Worm (Caenorhabditis elegans): ENCODE measurements around the gene mrp-6.
"Not testable (repeated sequence)": the region's sequence is repeated elsewhere in the genome, so short reads cannot be mapped to it uniquely, and the experiment has no call there.

DNA sequence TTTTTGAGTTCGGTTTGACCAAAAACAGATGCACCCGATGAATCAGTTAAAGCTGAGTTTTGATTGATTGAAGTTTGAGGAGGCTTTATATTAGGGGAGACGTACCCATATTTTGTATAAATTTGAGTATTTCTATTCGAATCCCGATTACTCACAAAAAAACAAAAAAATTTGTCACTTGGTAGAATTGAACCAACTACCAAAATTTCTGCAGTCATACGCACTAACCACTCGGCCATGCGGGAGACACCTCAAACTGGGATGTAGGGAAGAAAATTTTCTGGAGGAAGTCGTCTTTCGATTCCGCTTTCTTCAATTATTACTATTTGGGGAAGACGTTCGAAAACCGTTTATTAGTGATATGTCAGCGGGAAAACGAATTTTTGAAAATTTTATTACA lies 16.3 kb upstream of the mrp-6 start:
- not testable (repeated sequence) for TF ChIP-seq ztf-18 (tag; optimal IDR thresholded peaks at IDR 0.05); him-1 (tag; optimal IDR thresholded peaks at IDR 0.05); zfh-2 (GFP tag; conservative IDR thresholded peaks at IDR 0.05); nhr-120 (GFP tag; IDR thresholded peaks at IDR 0.05); C17E4.6 (GFP tag; IDR thresholded peaks at IDR 0.05); dpl-1 (GFP tag; optimal IDR thresholded peaks at IDR 0.05); egl-18 (GFP tag; IDR thresholded peaks at IDR 0.05); mcd-1 (GFP tag; IDR thresholded peaks at IDR 0.05); snpc-4 (GFP tag; optimal IDR thresholded peaks at IDR 0.05); snpc-4 (tag; optimal IDR thresholded peaks at IDR 0.05); F23B12.7 (tag; optimal IDR thresholded peaks at IDR 0.05; ENCODE audit: insufficient read depth); snpc-1.1 (tag; optimal IDR thresholded peaks at IDR 0.05; ENCODE audit: insufficient read depth)
